Worm (Caenorhabditis elegans) whole organism, young adult: ENCODE measurements around the gene F38E1.3.

Source experiments
- C06A6.2 ChIP-seq: fragments of 200-800 bp; sonication (Bioruptor generic); conservative IDR thresholded peaks from 2 replicates; pipeline ENCODE4 v1.3.6; 2022; ENCODE audit warnings: missing genetic modification characterization, missing compliant biosample characterization
- F22D6.2 ChIP-seq: sonication (generic microtip); optimal IDR thresholded peaks from 2 replicates; lab custom pipeline; 2016; ENCODE audit warnings: mild to moderate bottlenecking, missing genetic modification characterization, missing compliant biosample characterization
- F23B12.7 ChIP-seq: sonication (generic microtip); optimal IDR thresholded peaks from 2 replicates; lab custom pipeline; 2017; ENCODE audit warnings: missing genetic modification characterization, mild to moderate bottlenecking, missing compliant biosample characterization, antibody characterized with exemption, moderate library complexity; ENCODE audit not compliant: insufficient read depth
- F55B11.4 ChIP-seq: sonication (generic microtip); optimal IDR thresholded peaks from 2 replicates; lab custom pipeline; 2016; ENCODE audit warnings: missing compliant biosample characterization, missing genetic modification characterization, borderline replicate concordance; ENCODE audit not compliant: insufficient read depth
- F57C9.4 ChIP-seq: sonication (generic microtip); optimal IDR thresholded peaks from 2 replicates; lab custom pipeline; 2017; ENCODE audit warnings: mild to moderate bottlenecking, missing genetic modification characterization, missing compliant biosample characterization
- K12H6.12 ChIP-seq: fragments of 200-800 bp; sonication (Bioruptor generic); optimal IDR thresholded peaks from 2 replicates; lab custom pipeline; 2018; ENCODE audit warnings: mild to moderate bottlenecking, missing genetic modification characterization, missing compliant biosample characterization
- T07F8.4 ChIP-seq: sonication (generic microtip); optimal IDR thresholded peaks from 2 replicates; lab custom pipeline; 2016; ENCODE audit warnings: mild to moderate bottlenecking, missing genetic modification characterization, moderate library complexity, missing compliant biosample characterization
- T26A5.8 ChIP-seq: sonication (generic microtip); optimal IDR thresholded peaks from 2 replicates; lab custom pipeline; 2016; ENCODE audit warnings: missing genetic modification characterization, missing compliant biosample characterization
- Y53F4B.3 ChIP-seq: fragments of 200-800 bp; sonication (Bioruptor generic); IDR thresholded peaks from 2 replicates; pipeline ENCODE4 v1.3.6; 2022; ENCODE audit warnings: missing genetic modification reagents, missing genetic modification characterization, missing compliant biosample characterization
- Y53G8AR.9 ChIP-seq: fragments of 200-800 bp; sonication (Bioruptor generic); conservative IDR thresholded peaks from 2 replicates; pipeline ENCODE4 v1.3.6; 2022; ENCODE audit warnings: missing genetic modification reagents, missing genetic modification characterization, missing compliant biosample characterization
- Y95B8A.8 ChIP-seq: fragments of 200-800 bp; sonication (Bioruptor generic); IDR thresholded peaks from 2 replicates; pipeline ENCODE4 v1.3.6; 2022; ENCODE audit warnings: missing genetic modification reagents, missing genetic modification characterization, missing compliant biosample characterization
- atf-7 ChIP-seq: sonication (generic microtip); optimal IDR thresholded peaks from 2 replicates; lab custom pipeline; 2017; ENCODE audit warnings: mild to moderate bottlenecking, missing genetic modification characterization, missing compliant biosample characterization
- attf-5 ChIP-seq: fragments of 200-800 bp; sonication (Bioruptor generic); optimal IDR thresholded peaks from 2 replicates; lab custom pipeline; 2018; ENCODE audit warnings: mild to moderate bottlenecking, missing genetic modification characterization, missing compliant biosample characterization
- cebp-1 ChIP-seq, 2 experiments: fragments of 200-800 bp in 1 of 2; sonication (Bioruptor generic) in 1 of 2; sonication (generic microtip) in 1 of 2; IDR thresholded peaks in 1 of 2; optimal IDR thresholded peaks in 1 of 2; 2 replicates each; pipeline versions ENCODE4 v1.3.6 to Lab custom; 2017 to 2022; ENCODE audit warnings: missing compliant biosample characterization in 2 of 2, missing genetic modification characterization in 2 of 2, mild to moderate bottlenecking in 1 of 2, missing genetic modification reagents in 1 of 2, moderate library complexity in 1 of 2
- ceh-91 ChIP-seq: fragments of 200-800 bp; sonication (Bioruptor generic); IDR thresholded peaks from 2 replicates; pipeline ENCODE4 v1.3.6; 2022; ENCODE audit warnings: missing genetic modification reagents, missing genetic modification characterization, missing compliant biosample characterization
- chd-7 ChIP-seq: sonication (generic microtip); optimal IDR thresholded peaks from 2 replicates; lab custom pipeline; 2016; ENCODE audit warnings: mild to moderate bottlenecking, missing genetic modification characterization, moderate library complexity, missing compliant biosample characterization
- dox-1 ChIP-seq: fragments of 200-800 bp; sonication (Bioruptor generic); IDR thresholded peaks from 2 replicates; pipeline ENCODE4 v1.3.6; 2022; ENCODE audit warnings: missing genetic modification reagents, missing genetic modification characterization, missing compliant biosample characterization
- egl-44 ChIP-seq: fragments of 200-800 bp; sonication (Bioruptor generic); IDR thresholded peaks from 2 replicates; pipeline ENCODE4 v1.3.6; 2022; ENCODE audit warnings: missing genetic modification reagents, missing genetic modification characterization, missing compliant biosample characterization
- ets-4 ChIP-seq: fragments of 200-800 bp; sonication (Bioruptor generic); optimal IDR thresholded peaks from 2 replicates; lab custom pipeline; 2018; ENCODE audit warnings: mild to moderate bottlenecking, missing genetic modification characterization, missing compliant biosample characterization
- hlh-26 ChIP-seq: fragments of 200-800 bp; sonication (Bioruptor generic); conservative IDR thresholded peaks from 2 replicates; pipeline ENCODE4 v1.3.6; 2022; ENCODE audit warnings: missing genetic modification reagents, missing genetic modification characterization, missing compliant biosample characterization
- hmg-1.2 ChIP-seq: fragments of 200-800 bp; sonication (Bioruptor generic); IDR thresholded peaks from 2 replicates; pipeline ENCODE4 v1.3.6; 2022; ENCODE audit warnings: missing genetic modification reagents, missing genetic modification characterization, missing compliant biosample characterization
- hmg-20 ChIP-seq: fragments of 200-800 bp; sonication (Bioruptor generic); IDR thresholded peaks from 2 replicates; pipeline ENCODE4 v1.3.6; 2022; ENCODE audit warnings: missing genetic modification reagents, missing genetic modification characterization, missing compliant biosample characterization
- hrde-1 ChIP-seq: sonication (generic microtip); optimal IDR thresholded peaks from 2 replicates; lab custom pipeline; 2016; ENCODE audit warnings: missing genetic modification characterization, mild to moderate bottlenecking, missing compliant biosample characterization, moderate library complexity, missing genotype, missing genetic modification reagents, borderline replicate concordance
- let-526 ChIP-seq: fragments of 200-800 bp; sonication (Bioruptor generic); IDR thresholded peaks from 2 replicates; pipeline ENCODE4 v1.3.6; 2022; ENCODE audit warnings: missing genetic modification reagents, missing genetic modification characterization, missing compliant biosample characterization
- let-607 ChIP-seq, 2 experiments: fragments of 200-800 bp in 1 of 2; sonication (Bioruptor generic) in 1 of 2; sonication (generic microtip) in 1 of 2; optimal IDR thresholded peaks; 2 replicates each; lab custom pipeline; 2016 to 2018; ENCODE audit warnings: mild to moderate bottlenecking in 2 of 2, missing compliant biosample characterization in 2 of 2, missing genetic modification characterization in 2 of 2, moderate library complexity in 2 of 2, missing genotype in 1 of 2
- lin-26 ChIP-seq: fragments of 200-800 bp; sonication (Bioruptor generic); IDR thresholded peaks from 2 replicates; pipeline ENCODE4 v1.3.6; 2022; ENCODE audit warnings: missing genetic modification reagents, missing genetic modification characterization, missing compliant biosample characterization
- lin-35 ChIP-seq, 3 experiments: fragments of 150-350 bp in 2 of 3; sonication (generic microtip) in 1 of 3; optimal IDR thresholded peaks; 2 replicates each; lab custom pipeline; 2014 to 2018; ENCODE audit warnings: missing biosample characterization in 3 of 3, missing genetic modification characterization in 3 of 3, missing genetic modification reagents in 3 of 3
- lin-40 ChIP-seq: sonication (generic microtip); optimal IDR thresholded peaks from 2 replicates; lab custom pipeline; 2016; ENCODE audit warnings: missing genetic modification characterization, mild to moderate bottlenecking, missing compliant biosample characterization, missing genotype, missing genetic modification reagents
- lir-1 ChIP-seq: fragments of 200-800 bp; sonication (Bioruptor generic); conservative IDR thresholded peaks from 2 replicates; pipeline ENCODE4 v1.3.6; 2022; ENCODE audit warnings: missing genetic modification reagents, missing genetic modification characterization, missing compliant biosample characterization
- mcd-1 ChIP-seq: fragments of 200-800 bp; sonication (Bioruptor generic); IDR thresholded peaks from 2 replicates; pipeline ENCODE4 v1.3.6; 2022; ENCODE audit warnings: missing genetic modification reagents, missing genetic modification characterization, missing compliant biosample characterization
- mes-4 ChIP-seq: sonication (generic microtip); optimal IDR thresholded peaks from 2 replicates; lab custom pipeline; 2016; ENCODE audit warnings: missing genotype, missing genetic modification characterization, missing compliant biosample characterization
- mxl-1 ChIP-seq: sonication (generic microtip); optimal IDR thresholded peaks from 2 replicates; lab custom pipeline; 2016; ENCODE audit warnings: missing genetic modification characterization, missing compliant biosample characterization
- nfya-1 ChIP-seq: sonication (generic microtip); optimal IDR thresholded peaks from 2 replicates; lab custom pipeline; 2017; ENCODE audit warnings: antibody characterized with exemption, missing compliant biosample characterization, missing genetic modification characterization, borderline replicate concordance; ENCODE audit not compliant: insufficient read depth
- nfya-2 ChIP-seq: fragments of 200-800 bp; sonication (Bioruptor generic); IDR thresholded peaks from 2 replicates; pipeline ENCODE4 v1.3.6; 2022; ENCODE audit warnings: missing genetic modification reagents, missing genetic modification characterization, missing compliant biosample characterization
- nfyb-1 ChIP-seq: fragments of 200-800 bp; sonication (Bioruptor generic); IDR thresholded peaks from 2 replicates; pipeline ENCODE4 v1.3.6; 2022; ENCODE audit warnings: missing genetic modification reagents, missing genetic modification characterization, missing compliant biosample characterization
- nhr-179 ChIP-seq: sonication (generic microtip); optimal IDR thresholded peaks from 2 replicates; lab custom pipeline; 2016; ENCODE audit warnings: mild to moderate bottlenecking, missing genetic modification characterization, missing compliant biosample characterization
- nhr-27 ChIP-seq: fragments of 200-800 bp; sonication (Bioruptor generic); optimal IDR thresholded peaks from 2 replicates; lab custom pipeline; 2018; ENCODE audit warnings: mild to moderate bottlenecking, missing genetic modification characterization, moderate library complexity, missing compliant biosample characterization
- nhr-80 ChIP-seq: sonication (generic microtip); optimal IDR thresholded peaks from 2 replicates; lab custom pipeline; 2016; ENCODE audit warnings: missing genetic modification characterization, missing compliant biosample characterization
- repo-1 ChIP-seq: sonication (generic microtip); optimal IDR thresholded peaks from 2 replicates; lab custom pipeline; 2017; ENCODE audit warnings: mild to moderate bottlenecking, missing genetic modification characterization, missing compliant biosample characterization
- sdz-38 ChIP-seq: sonication (generic microtip); optimal IDR thresholded peaks from 2 replicates; lab custom pipeline; 2016; ENCODE audit warnings: missing genotype, missing genetic modification characterization, missing compliant biosample characterization
- sea-2 ChIP-seq: fragments of 200-800 bp; sonication (Bioruptor generic); IDR thresholded peaks from 2 replicates; pipeline ENCODE4 v1.3.6; 2022; ENCODE audit warnings: missing genetic modification characterization, missing compliant biosample characterization
- somi-1 ChIP-seq: fragments of 200-800 bp; sonication (Bioruptor generic); optimal IDR thresholded peaks from 2 replicates; lab custom pipeline; 2018; ENCODE audit warnings: mild to moderate bottlenecking, missing genetic modification characterization, missing compliant biosample characterization
- tbp1 ChIP-seq: fragments of 200-800 bp; sonication (Bioruptor generic); optimal IDR thresholded peaks from 2 replicates; lab custom pipeline; 2018; ENCODE audit warnings: mild to moderate bottlenecking, missing genetic modification characterization, missing compliant biosample characterization
- unc-130 ChIP-seq: sonication (generic microtip); optimal IDR thresholded peaks from 2 replicates; lab custom pipeline; 2016; ENCODE audit warnings: missing genetic modification reagents, missing genetic modification characterization, missing compliant biosample characterization
- zfh-2 ChIP-seq: fragments of 200-800 bp; sonication (Bioruptor generic); conservative IDR thresholded peaks from 2 replicates; pipeline ENCODE4 v1.3.6; 2022; ENCODE audit warnings: missing genetic modification reagents, missing genetic modification characterization, missing compliant biosample characterization
- ztf-18 ChIP-seq: sonication (generic microtip); optimal IDR thresholded peaks from 2 replicates; lab custom pipeline; 2016; ENCODE audit warnings: missing genotype, mild to moderate bottlenecking, missing genetic modification characterization, missing compliant biosample characterization
- ztf-28 ChIP-seq: fragments of 200-800 bp; sonication (Bioruptor generic); IDR thresholded peaks from 2 replicates; pipeline ENCODE4 v1.3.6; 2022; ENCODE audit warnings: missing genetic modification reagents, missing genetic modification characterization, missing compliant biosample characterization

F38E1.3 gene

DNA sequence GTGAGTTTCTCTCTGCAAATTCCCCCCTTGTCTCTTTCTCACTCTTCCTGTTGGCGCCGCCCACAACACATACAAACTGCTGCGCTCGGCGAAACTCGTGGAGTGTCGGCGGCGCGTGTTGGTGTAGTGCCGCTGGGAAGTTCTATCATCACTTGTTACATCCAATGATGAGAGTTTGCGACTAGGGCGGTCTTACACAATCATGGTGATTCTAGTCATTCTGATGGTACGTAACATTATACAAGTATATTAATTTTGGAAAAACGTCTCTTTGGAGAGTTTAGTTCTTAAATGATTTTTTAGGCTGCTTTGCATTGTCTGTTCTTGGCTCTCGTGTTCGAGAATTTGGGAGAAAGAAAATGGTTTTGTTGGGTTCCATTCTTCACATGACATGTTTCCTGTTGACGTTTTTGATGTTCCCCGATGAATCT, 27.0 kb upstream of the F38E1.3 start (continued):
- peak; percentile 96 for TF ChIP-seq dox-1 (GFP tag; lab: Robert Waterston, UW)
- TF ChIP-seq hrde-1 (tag; lab: Kevin White, UChicago), result peak; percentile 89
- no peak for TF ChIP-seq sea-2 (GFP tag; lab: Robert Waterston, UW)
- TF ChIP-seq tbp1 (GFP tag; lab: Kevin White, UChicago), result peak; percentile 84
- peak; percentile 85 for TF ChIP-seq repo-1 (tag; lab: Kevin White, UChicago)
- peak; percentile 78 for TF ChIP-seq chd-7 (tag; lab: Kevin White, UChicago)
- peak; percentile 75 for TF ChIP-seq nhr-80 (tag; lab: Kevin White, UChicago)
- TF ChIP-seq let-526 (GFP tag; lab: Robert Waterston, UW), result 0 out of 2 replicates have a peak, but pooled peaks have one; percentile 12
- peak; percentile 34 for TF ChIP-seq ets-4 (GFP tag; lab: Kevin White, UChicago)
- TF ChIP-seq Y95B8A.8, result no peak
- peak; percentile 81 for TF ChIP-seq lin-40 (tag; lab: Kevin White, UChicago)
- TF ChIP-seq Y53F4B.3 (GFP tag; lab: Robert Waterston, UW), result no peak
- TF ChIP-seq sdz-38 (tag; lab: Kevin White, UChicago), result peak; percentile 54
- 0 out of 2 replicates have a peak, but pooled peaks have one; percentile 10 for TF ChIP-seq lir-1 (GFP tag; lab: Robert Waterston, UW)
- peak; percentile 17 for TF ChIP-seq somi-1 (GFP tag; lab: Kevin White, UChicago)
- TF ChIP-seq K12H6.12 (tag; lab: Kevin White, UChicago), result peak; percentile 28
- no peak for TF ChIP-seq T26A5.8
- peak; percentile 82 for TF ChIP-seq hmg-20 (GFP tag; lab: Robert Waterston, UW)
- peak; percentile 88 for TF ChIP-seq ztf-18 (tag; lab: Kevin White, UChicago)
- peak; percentile 57 for TF ChIP-seq nhr-179 (tag; lab: Kevin White, UChicago)
- peak; percentile 97 for TF ChIP-seq hmg-1.2 (GFP tag; lab: Robert Waterston, UW)
- no peak for TF ChIP-seq F55B11.4 (tag; lab: Kevin White, UChicago)
- no peak for TF ChIP-seq hlh-26
- peak; percentile 94 for TF ChIP-seq F23B12.7
- peak in 2 of 3 experiments; percentile 16 to 80 for TF ChIP-seq lin-35 (GFP tag; optimal IDR thresholded peaks at IDR 0.05; lab: Kevin White, UChicago)
- peak; percentile 27 for TF ChIP-seq F22D6.2
- TF ChIP-seq F57C9.4 (tag; lab: Kevin White, UChicago), result no peak
- TF ChIP-seq C06A6.2 (GFP tag; lab: Robert Waterston, UW), result 0 out of 2 replicates have a peak, but pooled peaks have one; percentile 25
- TF ChIP-seq let-607 (tag; optimal IDR thresholded peaks at IDR 0.05; lab: Kevin White, UChicago), result peak; percentile 43 to 59
- no peak for TF ChIP-seq zfh-2 (GFP tag; lab: Robert Waterston, UW)
- TF ChIP-seq cebp-1 (GFP tag; IDR thresholded peaks at IDR 0.05; lab: Robert Waterston, UW), result no peak
- TF ChIP-seq cebp-1 (tag; optimal IDR thresholded peaks at IDR 0.05; lab: Kevin White, UChicago), result peak; percentile 76
- TF ChIP-seq mes-4 (tag; lab: Kevin White, UChicago), result peak; percentile 49
- TF ChIP-seq lin-26, result peak; percentile 54
- no peak for TF ChIP-seq nfya-1 (tag; lab: Kevin White, UChicago)
- no peak for TF ChIP-seq mxl-1
- TF ChIP-seq nfyb-1, result peak; percentile 92
- peak; percentile 79 for TF ChIP-seq unc-130 (GFP tag; lab: Kevin White, UChicago)
- TF ChIP-seq nfya-2, result no peak
- peak; percentile 65 for TF ChIP-seq atf-7 (tag; lab: Kevin White, UChicago)
- no peak for TF ChIP-seq nhr-27 (tag; lab: Kevin White, UChicago)
- TF ChIP-seq attf-5 (GFP tag; lab: Kevin White, UChicago), result peak; percentile 46
- TF ChIP-seq mcd-1, result peak; percentile 86
- TF ChIP-seq ceh-91 (GFP tag; lab: Robert Waterston, UW), result peak; percentile 47
- TF ChIP-seq Y53G8AR.9 (GFP tag; lab: Robert Waterston, UW), result peak; percentile 85
- TF ChIP-seq T07F8.4, result peak; percentile 54
- TF ChIP-seq ztf-28, result 0 out of 2 replicates have a peak, but pooled peaks have one; percentile 56
- peak; percentile 86 for TF ChIP-seq egl-44
